Fruit fly (Drosophila melanogaster) whole organism, embryonic: ENCODE measurements around the gene barr.

ENCODE experiments used
- Abd-B ChIP-seq: fragments of 200-800 bp; sonication (Bioruptor generic); optimal IDR thresholded peaks from 2 replicates; lab custom pipeline; 2018; ENCODE audit warnings: missing biosample characterization, mild to moderate bottlenecking, missing genetic modification characterization, moderate library complexity
- Asciz ChIP-seq: fragments of 200-800 bp; sonication (Bioruptor generic); optimal IDR thresholded peaks from 2 replicates; lab custom pipeline; 2017; ENCODE audit warnings: missing biosample characterization, mild to moderate bottlenecking, missing genetic modification characterization, missing genetic modification reagents
- Awh ChIP-seq: fragments of 200-800 bp; sonication (Bioruptor generic); IDR thresholded peaks from 2 replicates; pipeline ENCODE4, ENCODE4 v1.3.6; 2022; ENCODE audit warnings: missing biosample characterization, missing genetic modification characterization
- CG10147 ChIP-seq: fragments of 200-800 bp; sonication (Bioruptor generic); optimal IDR thresholded peaks from 2 replicates; lab custom pipeline; 2019; ENCODE audit warnings: missing biosample characterization, mild to moderate bottlenecking, missing genetic modification characterization, moderate library complexity
- CG1233 ChIP-seq: fragments of 200-800 bp; sonication (Bioruptor generic); optimal IDR thresholded peaks from 4 replicates; lab custom pipeline; 2018; ENCODE audit warnings: missing biosample characterization, mild to moderate bottlenecking, missing genetic modification characterization
- CG12659 ChIP-seq: fragments of 200-800 bp; sonication (Bioruptor generic); optimal IDR thresholded peaks from 3 replicates; lab custom pipeline; 2017; ENCODE audit warnings: mild to moderate bottlenecking, missing biosample characterization, missing genetic modification reagents, missing genetic modification characterization
- CG13287 ChIP-seq: fragments of 200-800 bp; sonication (Bioruptor generic); IDR thresholded peaks from 2 replicates; pipeline ENCODE4 v1.3.6; 2022; ENCODE audit warnings: missing biosample characterization, missing genetic modification characterization; ENCODE audit not compliant: partially characterized antibody
- CG14050 ChIP-seq: fragments of 200-800 bp; sonication (Bioruptor generic); IDR thresholded peaks from 3 replicates; pipeline ENCODE4 v1.3.6; 2022; ENCODE audit warnings: missing biosample characterization, missing genetic modification characterization
- CG1529 ChIP-seq: fragments of 200-800 bp; sonication (Bioruptor generic); optimal IDR thresholded peaks from 3 replicates; lab custom pipeline; 2018; ENCODE audit warnings: missing biosample characterization, missing genetic modification characterization
- CG16813 ChIP-seq: fragments of 200-800 bp; sonication (Bioruptor generic); IDR thresholded peaks from 3 replicates; pipeline ENCODE4 v1.3.6; 2022; ENCODE audit warnings: missing biosample characterization, missing genetic modification characterization; ENCODE audit not compliant: partially characterized antibody
- CG17385 ChIP-seq: fragments of 200-800 bp; sonication (Bioruptor generic); optimal IDR thresholded peaks from 3 replicates; lab custom pipeline; 2018; ENCODE audit warnings: missing biosample characterization, mild to moderate bottlenecking, missing genetic modification characterization
- CG17829 ChIP-seq: fragments of 200-800 bp; optimal IDR thresholded peaks from 2 replicates; lab custom pipeline; 2019; ENCODE audit warnings: missing biosample characterization, mild to moderate bottlenecking, missing genetic modification characterization, moderate library complexity
- CG2199 ChIP-seq: fragments of 200-800 bp; sonication (Bioruptor generic); IDR thresholded peaks from 3 replicates; pipeline ENCODE4 v1.3.6; 2022; ENCODE audit warnings: missing biosample characterization, missing genetic modification characterization
- CG2678 ChIP-seq: fragments of 200-800 bp; sonication (Bioruptor generic); optimal IDR thresholded peaks from 3 replicates; lab custom pipeline; 2019; ENCODE audit warnings: missing biosample characterization, mild to moderate bottlenecking, missing genetic modification characterization, moderate library complexity
- CG30431 ChIP-seq: fragments of 200-800 bp; sonication (Bioruptor generic); optimal IDR thresholded peaks from 2 replicates; lab custom pipeline; 2017; ENCODE audit warnings: missing biosample characterization, missing genetic modification characterization
- CG4404 ChIP-seq: fragments of 200-800 bp; sonication (Bioruptor generic); IDR thresholded peaks from 2 replicates; pipeline ENCODE4 v1.3.6; 2022; ENCODE audit warnings: missing biosample characterization, missing genetic modification characterization
- CG4707 ChIP-seq: fragments of 200-800 bp; sonication (Bioruptor generic); optimal IDR thresholded peaks from 2 replicates; lab custom pipeline; 2018; ENCODE audit warnings: missing biosample characterization, mild to moderate bottlenecking, missing genetic modification characterization, moderate library complexity
- CG6272 ChIP-seq: fragments of 200-800 bp; sonication (Bioruptor generic); IDR thresholded peaks from 2 replicates; pipeline ENCODE4 v1.3.6; 2022; ENCODE audit warnings: missing biosample characterization, missing genetic modification characterization
- CG6765 ChIP-seq: fragments of 200-800 bp; sonication (Bioruptor generic); optimal IDR thresholded peaks from 3 replicates; lab custom pipeline; 2017; ENCODE audit warnings: missing biosample characterization, mild to moderate bottlenecking, missing genetic modification characterization
- CG7271 ChIP-seq: fragments of 200-800 bp; sonication (Bioruptor generic); optimal IDR thresholded peaks from 2 replicates; lab custom pipeline; 2018; ENCODE audit warnings: missing biosample characterization, mild to moderate bottlenecking, missing genetic modification characterization, moderate library complexity
- CG9609 ChIP-seq: fragments of 200-800 bp; sonication (Bioruptor generic); optimal IDR thresholded peaks from 3 replicates; lab custom pipeline; 2016; ENCODE audit warnings: missing biosample characterization, missing genetic modification characterization
- CrebB ChIP-seq: fragments of 200-800 bp; sonication (Bioruptor generic); optimal IDR thresholded peaks from 3 replicates; lab custom pipeline; 2018; ENCODE audit warnings: missing biosample characterization, mild to moderate bottlenecking, missing genetic modification characterization
- Dbx ChIP-seq: fragments of 200-800 bp; sonication (Bioruptor generic); IDR thresholded peaks from 3 replicates; pipeline ENCODE4 v1.3.6; 2022; ENCODE audit warnings: missing biosample characterization, missing genetic modification characterization
- Eip74EF ChIP-seq, 2 experiments: fragments of 200-800 bp in 1 of 2; fragments of >200 bp in 1 of 2; sonication (Bioruptor generic) in 1 of 2; optimal IDR thresholded peaks; 2 replicates each; lab custom pipeline; 2017 to 2019; ENCODE audit warnings: missing biosample characterization in 2 of 2, missing genetic modification characterization in 2 of 2, mild to moderate bottlenecking in 1 of 2, moderate library complexity in 1 of 2
- HLH54F ChIP-seq: fragments of 200-800 bp; sonication (Bioruptor generic); optimal IDR thresholded peaks from 3 replicates; lab custom pipeline; 2016; ENCODE audit warnings: missing biosample characterization, missing genetic modification characterization
- HmgZ ChIP-seq: fragments of 200-800 bp; sonication (Bioruptor generic); optimal IDR thresholded peaks from 2 replicates; lab custom pipeline; 2018; ENCODE audit warnings: missing biosample characterization, mild to moderate bottlenecking, missing genetic modification characterization
- Hr39 ChIP-seq: fragments of >200 bp; optimal IDR thresholded peaks from 2 replicates; lab custom pipeline; 2017
- Hr51 ChIP-seq, 2 experiments: fragments of 200-800 bp; sonication (Bioruptor generic); optimal IDR thresholded peaks; 2 replicates in 1 of 2; 3 replicates in 1 of 2; lab custom pipeline; 2016 to 2018; ENCODE audit warnings: missing biosample characterization in 2 of 2, missing genetic modification characterization in 2 of 2, mild to moderate bottlenecking in 1 of 2, moderate library complexity in 1 of 2
- Jarid2 ChIP-seq: fragments of 200-800 bp; sonication (Bioruptor generic); optimal IDR thresholded peaks from 3 replicates; lab custom pipeline; 2017; ENCODE audit warnings: mild to moderate bottlenecking, missing biosample characterization, missing genetic modification reagents, missing genetic modification characterization
- Lhr ChIP-seq: fragments of 200-800 bp; sonication (Bioruptor generic); optimal IDR thresholded peaks from 3 replicates; lab custom pipeline; 2017; ENCODE audit warnings: mild to moderate bottlenecking, missing biosample characterization, missing genetic modification reagents, missing genetic modification characterization
- Lpt ChIP-seq: fragments of >200 bp; optimal IDR thresholded peaks from 2 replicates; lab custom pipeline; 2018; ENCODE audit warnings: missing biosample characterization, missing genetic modification characterization
- Mrtf ChIP-seq: fragments of 200-800 bp; sonication (Bioruptor generic); IDR thresholded peaks from 3 replicates; pipeline ENCODE4 v1.3.6; 2022; ENCODE audit warnings: missing biosample characterization, missing genetic modification characterization
- Nf-YC ChIP-seq: fragments of 200-800 bp; optimal IDR thresholded peaks from 3 replicates; lab custom pipeline; 2019; ENCODE audit warnings: missing biosample characterization, mild to moderate bottlenecking, missing genetic modification characterization, moderate library complexity
- Rfx ChIP-seq: fragments of 200-800 bp; sonication (Bioruptor generic); IDR thresholded peaks from 2 replicates; pipeline ENCODE4 v1.3.6; 2022; ENCODE audit warnings: missing biosample characterization, missing genetic modification characterization
- Rx ChIP-seq: fragments of 200-800 bp; sonication (Bioruptor generic); IDR thresholded peaks from 2 replicates; pipeline ENCODE4 v1.3.6; 2022; ENCODE audit warnings: missing biosample characterization, missing genetic modification characterization
- Side ChIP-seq: fragments of 200-800 bp; sonication (Bioruptor generic); optimal IDR thresholded peaks from 2 replicates; lab custom pipeline; 2016; ENCODE audit warnings: missing biosample characterization, missing genetic modification characterization
- bigmax ChIP-seq: fragments of 200-800 bp; sonication (Bioruptor generic); optimal IDR thresholded peaks from 2 replicates; lab custom pipeline; 2018; ENCODE audit warnings: missing biosample characterization, mild to moderate bottlenecking, missing genetic modification characterization
- bowl ChIP-seq: fragments of 200-800 bp; sonication (Bioruptor generic); IDR thresholded peaks from 2 replicates; pipeline ENCODE4 v1.3.6; 2022; ENCODE audit warnings: missing biosample characterization, missing genetic modification characterization
- esg ChIP-seq: fragments of 200-800 bp; sonication (Bioruptor generic); conservative IDR thresholded peaks from 2 replicates; pipeline ENCODE4 v1.3.6; 2022; ENCODE audit warnings: missing biosample characterization, missing genetic modification characterization
- gcm ChIP-seq: fragments of 200-800 bp; sonication (Bioruptor generic); optimal IDR thresholded peaks from 2 replicates; lab custom pipeline; 2019; ENCODE audit warnings: missing biosample characterization, mild to moderate bottlenecking, missing genetic modification characterization, moderate library complexity
- hbn ChIP-seq: fragments of 200-800 bp; sonication (Bioruptor generic); IDR thresholded peaks from 2 replicates; pipeline ENCODE4 v1.3.6; 2022; ENCODE audit warnings: missing biosample characterization, missing genetic modification characterization; ENCODE audit not compliant: partially characterized antibody
- klu ChIP-seq: fragments of 200-800 bp; sonication (Bioruptor generic); IDR thresholded peaks from 2 replicates; pipeline ENCODE4 v1.3.6; 2022; ENCODE audit warnings: missing biosample characterization, missing genetic modification characterization
- lola ChIP-seq, 3 experiments: fragments of >200 bp in 2 of 3; fragments of 200-800 bp in 1 of 3; sonication (Bioruptor generic) in 1 of 3; optimal IDR thresholded peaks; 2 replicates each; lab custom pipeline; 2017 to 2019; ENCODE audit warnings: missing biosample characterization in 3 of 3, missing genetic modification characterization in 3 of 3, mild to moderate bottlenecking in 1 of 3, moderate library complexity in 1 of 3
- oc ChIP-seq: fragments of 200-800 bp; sonication (Bioruptor generic); optimal IDR thresholded peaks from 2 replicates; lab custom pipeline; 2018; ENCODE audit warnings: missing biosample characterization, mild to moderate bottlenecking, missing genetic modification characterization, moderate library complexity
- p53 ChIP-seq: fragments of 200-800 bp; sonication (Bioruptor generic); optimal IDR thresholded peaks from 2 replicates; lab custom pipeline; 2016; ENCODE audit warnings: missing biosample characterization, missing genetic modification characterization
- phol ChIP-seq: fragments of 200-800 bp; sonication (Bioruptor generic); optimal IDR thresholded peaks from 3 replicates; lab custom pipeline; 2018; ENCODE audit warnings: missing biosample characterization, mild to moderate bottlenecking, missing genetic modification characterization, moderate library complexity
- run ChIP-seq: fragments of 200-800 bp; sonication (Bioruptor generic); optimal IDR thresholded peaks from 3 replicates; lab custom pipeline; 2018; ENCODE audit warnings: missing biosample characterization, mild to moderate bottlenecking, missing genetic modification characterization
- ttk ChIP-seq: fragments of 200-800 bp; sonication (Bioruptor generic); IDR thresholded peaks from 2 replicates; pipeline ENCODE4 v2.1.2; 2022; ENCODE audit warnings: missing biosample characterization, missing genetic modification characterization
- zfh1 ChIP-seq: fragments of 200-800 bp; sonication (Bioruptor generic); IDR thresholded peaks from 3 replicates; pipeline ENCODE4 v1.3.6; 2022; ENCODE audit warnings: missing biosample characterization, missing genetic modification characterization

barr gene

DNA sequence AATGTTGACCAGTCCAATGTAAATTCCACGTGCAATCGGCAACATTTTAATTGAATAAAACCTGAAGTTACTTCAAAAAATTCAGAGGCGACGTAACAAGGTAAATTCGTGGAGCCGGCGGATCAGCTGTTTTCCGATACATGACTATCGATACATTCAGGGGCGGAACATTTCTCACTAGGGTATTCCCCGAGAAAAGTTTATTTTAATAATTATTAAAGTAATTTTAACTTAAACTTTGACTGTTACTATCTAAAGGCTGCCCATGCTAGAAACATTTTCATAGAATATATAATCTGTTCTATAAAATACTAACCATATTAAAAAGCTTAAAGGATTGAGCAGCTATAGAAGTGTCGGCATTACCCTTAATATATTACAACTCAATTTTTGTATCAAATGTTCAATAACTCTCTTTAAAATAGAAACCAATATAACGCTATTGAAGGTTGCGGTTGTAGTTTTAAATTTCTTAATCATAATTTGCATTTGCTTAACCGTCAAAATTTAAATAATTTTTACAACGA lies 36.0 kb upstream of the barr start, which contains the start of the genes mRpS18B and Kua (continued):
- no peak for TF ChIP-seq Mrtf (GFP tag; lab: Robert Waterston, UW)
- TF ChIP-seq Eip74EF (GFP tag; optimal IDR thresholded peaks at IDR 0.05; lab: Kevin White, UChicago) = peak in 1 of 2 experiments; percentile 40
- TF ChIP-seq Hr51 (GFP tag; optimal IDR thresholded peaks at IDR 0.05; lab: Kevin White, UChicago) = peak in 1 of 2 experiments; percentile 52
- TF ChIP-seq Rfx (GFP tag; lab: Robert Waterston, UW) = peak; percentile 85
- TF ChIP-seq CG1233 (GFP tag; lab: Kevin White, UChicago) = peak; percentile 14
- no peak for TF ChIP-seq CrebB (tag; lab: Kevin White, UChicago)
- peak; percentile 28 for TF ChIP-seq oc
- TF ChIP-seq Asciz (GFP tag; lab: Kevin White, UChicago) = no peak
- no peak for TF ChIP-seq Side (GFP tag; lab: Kevin White, UChicago)
- TF ChIP-seq CG7271 (tag; lab: Kevin White, UChicago) = no peak
- no peak for TF ChIP-seq Jarid2 (GFP tag; lab: Kevin White, UChicago)
- no peak for TF ChIP-seq bigmax
- TF ChIP-seq p53 (GFP tag; lab: Kevin White, UChicago) = no peak
- TF ChIP-seq HmgZ = peak; percentile 47
- TF ChIP-seq Lpt (GFP tag; lab: Kevin White, UChicago) = no peak
- peak; percentile 36; the same call in 1 of the 2 replicates for TF ChIP-seq CG4404 (GFP tag; lab: Robert Waterston, UW)
- TF ChIP-seq Abd-B (GFP tag; lab: Kevin White, UChicago) = peak; percentile 32
- TF ChIP-seq run (tag; lab: Kevin White, UChicago) = no peak
- TF ChIP-seq Dbx = peak; percentile 72; the same call in 2 of the 3 replicates
- peak; percentile 10; the same call in 1 of the 2 replicates for TF ChIP-seq klu (GFP tag; lab: Robert Waterston, UW)
- TF ChIP-seq Hr39 (lab: Kevin White, UChicago) = no peak
- no peak for TF ChIP-seq HLH54F (GFP tag; lab: Kevin White, UChicago)
- peak; percentile 71; the same call in 1 of the 3 replicates for TF ChIP-seq zfh1 (GFP tag; lab: Robert Waterston, UW)
- TF ChIP-seq CG1529 = no peak
- TF ChIP-seq CG2678 (tag; lab: Kevin White, UChicago) = peak; percentile 65
- TF ChIP-seq lola (GFP tag; optimal IDR thresholded peaks at IDR 0.05; lab: Kevin White, UChicago) = peak in 1 of 3 experiments; percentile 52
- TF ChIP-seq CG14050 (GFP tag; lab: Robert Waterston, UW) = no peak
- no peak for TF ChIP-seq CG2199 (GFP tag; lab: Robert Waterston, UW)
- peak; percentile 43; the same call in 1 of the 2 replicates for TF ChIP-seq CG6272 (GFP tag; lab: Robert Waterston, UW)
- no peak for TF ChIP-seq gcm (GFP tag; lab: Kevin White, UChicago)
- TF ChIP-seq hbn (GFP tag; lab: Robert Waterston, UW) = peak; percentile 50
- peak; percentile 65 for TF ChIP-seq CG16813 (GFP tag; lab: Robert Waterston, UW)
- peak; percentile 63 for TF ChIP-seq CG17829
- TF ChIP-seq phol (tag; lab: Kevin White, UChicago) = peak; percentile 50
- TF ChIP-seq CG10147 (GFP tag; lab: Kevin White, UChicago) = peak; percentile 53
- TF ChIP-seq Rx (GFP tag; lab: Robert Waterston, UW) = no peak
- no peak for TF ChIP-seq CG6765 (GFP tag; lab: Kevin White, UChicago)
- peak; percentile 38 for TF ChIP-seq CG17385
- TF ChIP-seq Nf-YC (tag; lab: Kevin White, UChicago) = peak; percentile 59
- TF ChIP-seq CG13287 (GFP tag; lab: Robert Waterston, UW) = peak; percentile 68
- TF ChIP-seq Lhr = peak; percentile 45
- TF ChIP-seq esg (GFP tag; lab: Robert Waterston, UW) = 0 out of 2 replicates have a peak, but pooled peaks have one; percentile 15
- no peak for TF ChIP-seq CG30431
- peak; percentile 67 for TF ChIP-seq CG12659 (GFP tag; lab: Kevin White, UChicago)
- TF ChIP-seq Awh (GFP tag; lab: Robert Waterston, UW) = no peak
- TF ChIP-seq CG4707 (GFP tag; lab: Kevin White, UChicago) = no peak
- TF ChIP-seq ttk (GFP tag; lab: Robert Waterston, UW) = 0 out of 2 replicates have a peak, but pooled peaks have one; percentile 35
- TF ChIP-seq bowl = no peak
- no peak for TF ChIP-seq CG9609
